Fruit fly (Drosophila melanogaster) S2 (cell line): ENCODE data around the gene CG32187.

Source experiments
- CG8478 ChIP-seq: fragments of >200 bp; optimal IDR thresholded peaks from 2 replicates; lab custom pipeline; 2018
- CTCF ChIP-seq, 2 experiments: fragments of >200 bp; optimal IDR thresholded peaks; 2 replicates each; lab custom pipeline; 2018

- TF ChIP-seq CG8478 (lab: Kevin White, UChicago), result no peak
- peak; percentile 19 to 28 for TF ChIP-seq CTCF (optimal IDR thresholded peaks at IDR 0.05; lab: Kevin White, UChicago)
Observed at dm6 chr3L:17846169-17846981, 40.2 kb upstream of the CG32187 start, which contains the start of the genes MED19 and CG7430.
